Fruit fly (Drosophila melanogaster) whole organism: Measurements from ENCODE around the gene Mco4.

ENCODE experiments used
- EcR ChIP-seq, 2 experiments: fragments of >200 bp; optimal IDR thresholded peaks; 2 replicates each; lab custom pipeline; 2017; ENCODE audit warnings: missing biosample characterization in 2 of 2, missing genetic modification characterization in 2 of 2, missing genetic modification reagents in 2 of 2
- pan ChIP-seq: fragments of >200 bp; optimal IDR thresholded peaks from 2 replicates; lab custom pipeline; 2017
- psq ChIP-seq: fragments of >200 bp; optimal IDR thresholded peaks from 2 replicates; lab custom pipeline; 2017
- usp ChIP-seq: fragments of >200 bp; optimal IDR thresholded peaks from 2 replicates; lab custom pipeline; 2017; ENCODE audit warnings: missing biosample characterization, missing genetic modification characterization, mixed read lengths

dm6 chrX:17804048-17804447 lies 51.9 kb downstream of the Mco4 start:
- TF ChIP-seq psq (no peak), usp (GFP tag; lab: Kevin White, UChicago) (no peak), pan (lab: Kevin White, UChicago) (no peak), EcR (GFP tag; optimal IDR thresholded peaks at IDR 0.05; lab: Kevin White, UChicago) (no peak)
